Fruit fly (Drosophila melanogaster) whole organism, pupa: Measurements from ENCODE around the gene Mur29B.

ENCODE experiments used
- CG10348 ChIP-seq: fragments of 200-800 bp; sonication (Bioruptor generic); IDR thresholded peaks from 2 replicates; pipeline ENCODE4 v1.3.6; 2022; ENCODE audit warnings: missing biosample characterization, missing genetic modification characterization
- CG12605 ChIP-seq: fragments of 200-800 bp; sonication (Bioruptor generic); IDR thresholded peaks from 2 replicates; pipeline ENCODE4 v1.3.6; 2022; ENCODE audit warnings: missing biosample characterization, missing genetic modification characterization
- CG13204 ChIP-seq: fragments of 200-800 bp; sonication (Bioruptor generic); optimal IDR thresholded peaks from 2 replicates; lab custom pipeline; 2018; ENCODE audit warnings: missing biosample characterization, mild to moderate bottlenecking, missing genetic modification characterization, moderate library complexity
- CG14655 ChIP-seq: fragments of 200-800 bp; sonication (Bioruptor generic); optimal IDR thresholded peaks from 3 replicates; lab custom pipeline; 2017; ENCODE audit warnings: mild to moderate bottlenecking, missing biosample characterization, missing genetic modification reagents, missing genetic modification characterization
- CG15710 ChIP-seq: fragments of 200-800 bp; sonication (Bioruptor generic); optimal IDR thresholded peaks from 2 replicates; lab custom pipeline; 2018; ENCODE audit warnings: missing biosample characterization, mild to moderate bottlenecking, missing genetic modification characterization, moderate library complexity
- CG17806 ChIP-seq: fragments of 200-800 bp; sonication (Bioruptor generic); optimal IDR thresholded peaks from 2 replicates; lab custom pipeline; 2018; ENCODE audit warnings: missing biosample characterization, mild to moderate bottlenecking, missing genetic modification characterization, moderate library complexity
- CG32121 ChIP-seq: fragments of 200-800 bp; sonication (Bioruptor generic); IDR thresholded peaks from 2 replicates; pipeline ENCODE4 v1.3.6; 2022; ENCODE audit warnings: missing biosample characterization, missing genetic modification characterization
- CG34367 ChIP-seq: fragments of 200-800 bp; sonication (Bioruptor generic); optimal IDR thresholded peaks from 2 replicates; lab custom pipeline; 2018; ENCODE audit warnings: missing biosample characterization, mild to moderate bottlenecking, missing genetic modification characterization
- CG4496 ChIP-seq: fragments of 200-800 bp; sonication (Bioruptor generic); IDR thresholded peaks from 3 replicates; pipeline ENCODE4 v1.3.6; 2022; ENCODE audit warnings: missing biosample characterization, missing genetic modification characterization
- CG8159 ChIP-seq: fragments of 200-800 bp; sonication (Bioruptor generic); optimal IDR thresholded peaks from 3 replicates; lab custom pipeline; 2018; ENCODE audit warnings: missing biosample characterization, mild to moderate bottlenecking, missing genetic modification characterization, moderate library complexity
- CG8301 ChIP-seq: fragments of 200-800 bp; sonication (Bioruptor generic); optimal IDR thresholded peaks from 2 replicates; lab custom pipeline; 2018; ENCODE audit warnings: missing biosample characterization, mild to moderate bottlenecking, missing genetic modification characterization
- CG9948 ChIP-seq: fragments of 200-800 bp; sonication (Bioruptor generic); optimal IDR thresholded peaks from 2 replicates; lab custom pipeline; 2018; ENCODE audit warnings: missing biosample characterization, mild to moderate bottlenecking, missing genetic modification characterization, moderate library complexity
- D1 ChIP-seq: fragments of 200-800 bp; sonication (Bioruptor generic); optimal IDR thresholded peaks from 2 replicates; lab custom pipeline; 2018; ENCODE audit warnings: missing biosample characterization, mild to moderate bottlenecking, missing genetic modification characterization, moderate library complexity
- EcR ChIP-seq: fragments of 200-800 bp; sonication (Bioruptor generic); optimal IDR thresholded peaks from 3 replicates; lab custom pipeline; 2019; ENCODE audit warnings: missing biosample characterization, missing genetic modification characterization, mild to moderate bottlenecking, moderate library complexity, missing genetic modification reagents
- Ets98B ChIP-seq: fragments of 200-800 bp; sonication (Bioruptor generic); IDR thresholded peaks from 2 replicates; pipeline ENCODE4 v1.3.6; 2022; ENCODE audit warnings: missing biosample characterization, missing genetic modification characterization
- Pif1A ChIP-seq: fragments of 200-800 bp; sonication (Bioruptor generic); optimal IDR thresholded peaks from 3 replicates; lab custom pipeline; 2016; ENCODE audit warnings: missing biosample characterization, missing genetic modification characterization
- Pif1B ChIP-seq: fragments of 200-800 bp; sonication (Bioruptor generic); optimal IDR thresholded peaks from 3 replicates; lab custom pipeline; 2016; ENCODE audit warnings: missing biosample characterization, missing genetic modification characterization
- Snoo ChIP-seq: fragments of 200-800 bp; sonication (Bioruptor generic); optimal IDR thresholded peaks from 3 replicates; lab custom pipeline; 2017; ENCODE audit warnings: missing biosample characterization, mild to moderate bottlenecking, missing genetic modification characterization, inconsistent platforms
- fd96Ca ChIP-seq: fragments of 200-800 bp; sonication (Bioruptor generic); IDR thresholded peaks from 3 replicates; pipeline ENCODE4 v1.3.6; 2022; ENCODE audit warnings: missing biosample characterization, missing genetic modification characterization
- gl ChIP-seq: fragments of 200-800 bp; sonication (Bioruptor generic); optimal IDR thresholded peaks from 2 replicates; lab custom pipeline; 2018; ENCODE audit warnings: missing biosample characterization, mild to moderate bottlenecking, missing genetic modification characterization
- rn ChIP-seq: fragments of 200-800 bp; sonication (Bioruptor generic); IDR thresholded peaks from 2 replicates; pipeline ENCODE4 v1.3.6; 2022; ENCODE audit warnings: missing biosample characterization, missing genetic modification characterization

The Mur29B gene

DNA sequence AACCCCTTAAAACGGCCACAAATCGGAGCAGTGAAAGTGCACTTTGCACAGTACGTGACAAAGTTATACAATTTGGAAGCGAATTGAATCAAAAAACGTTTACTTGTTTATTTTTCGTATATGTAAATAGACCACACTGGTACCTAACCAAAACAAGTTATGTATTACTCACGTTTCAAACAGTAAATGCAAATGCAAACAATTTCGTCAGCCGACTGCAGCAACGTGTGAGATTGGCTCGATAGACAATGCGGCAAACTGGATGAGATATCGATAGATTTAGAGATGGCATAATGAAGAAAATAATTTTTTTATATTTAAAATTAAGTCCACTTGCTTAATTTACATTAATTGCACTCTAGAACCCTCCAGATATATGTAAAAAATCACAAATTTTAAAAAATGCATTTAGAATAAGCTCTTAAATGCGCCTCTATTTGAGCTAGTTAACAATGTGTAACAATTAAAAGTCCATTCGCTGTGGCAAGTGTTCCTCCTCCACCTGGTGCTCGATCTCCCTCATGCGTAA, 29.6 kb downstream of the Mur29B start, which contains the start of gene AlaRS:
AlaRS (minus strand) TSS at position 257 of the 529 bp plus-strand sequence.
- peak; percentile 28 for TF ChIP-seq CG17806
- TF ChIP-seq CG12605 (GFP tag; lab: Robert Waterston, UW) = no peak
- TF ChIP-seq gl (tag; lab: Kevin White, UChicago) = no peak
- peak; percentile 36 for TF ChIP-seq CG8159 (tag; lab: Kevin White, UChicago)
- TF ChIP-seq CG4496 (GFP tag; lab: Robert Waterston, UW) = no peak
- TF ChIP-seq Pif1B (GFP tag; lab: Kevin White, UChicago) = peak; percentile 51
- TF ChIP-seq CG13204 (GFP tag; lab: Kevin White, UChicago) = no peak
- TF ChIP-seq EcR = no peak
- peak; percentile 32 for TF ChIP-seq CG15710
- peak; percentile 31 for TF ChIP-seq Pif1A (GFP tag; lab: Kevin White, UChicago)
- TF ChIP-seq CG14655 (GFP tag; lab: Kevin White, UChicago) = peak; percentile 2
- TF ChIP-seq Snoo (tag; lab: Kevin White, UChicago) = peak; percentile 21
- TF ChIP-seq CG32121 (GFP tag; lab: Robert Waterston, UW) = no peak
- no peak for TF ChIP-seq D1
- TF ChIP-seq Ets98B = peak; percentile 37
- peak; percentile 5 for TF ChIP-seq CG34367 (tag; lab: Kevin White, UChicago)
- no peak for TF ChIP-seq fd96Ca (GFP tag; lab: Robert Waterston, UW)
- TF ChIP-seq CG9948 (tag; lab: Kevin White, UChicago) = peak; percentile 16
- no peak for TF ChIP-seq CG10348 (GFP tag; lab: Robert Waterston, UW)
- no peak for TF ChIP-seq CG8301 (tag; lab: Kevin White, UChicago)
- TF ChIP-seq rn (GFP tag; lab: Robert Waterston, UW) = no peak

DNA sequence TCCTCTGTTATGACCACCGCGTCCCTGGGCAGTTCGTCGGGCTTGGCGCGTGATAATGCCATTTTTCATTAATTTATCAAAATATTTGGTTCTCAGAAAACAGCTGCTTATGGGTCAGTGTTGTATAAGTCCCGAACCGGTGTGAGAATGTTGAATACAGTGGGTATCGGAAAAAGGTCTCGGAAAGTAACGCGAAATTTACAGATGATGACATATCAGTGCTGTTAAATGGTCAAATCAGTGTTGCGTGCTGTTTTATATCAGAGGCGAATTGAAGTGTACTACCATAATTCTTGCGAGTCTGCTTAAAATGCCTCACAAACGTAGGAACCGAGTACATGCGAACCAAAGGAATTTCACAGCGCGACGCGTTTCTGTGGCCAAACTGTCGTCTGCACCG, 30.7 kb downstream of the Mur29B start, which contains the start of the genes CG13392 and Rcd4:
CG13392 (minus strand) TSS at position 162 of the 400 bp plus-strand sequence.
Rcd4 (plus strand) TSS at position 216 of the 400 bp plus-strand sequence.
- TF ChIP-seq Snoo (tag; lab: Kevin White, UChicago) = peak; percentile 67
- TF ChIP-seq CG8159 (tag; lab: Kevin White, UChicago) = peak; percentile 47
- peak; percentile 44 for TF ChIP-seq gl (tag; lab: Kevin White, UChicago)
- TF ChIP-seq CG4496 (GFP tag; lab: Robert Waterston, UW) = peak; percentile 80
- peak; percentile 7 for TF ChIP-seq CG34367 (tag; lab: Kevin White, UChicago)
- peak; percentile 15; the same call in 1 of the 2 replicates for TF ChIP-seq rn (GFP tag; lab: Robert Waterston, UW)
- no peak for TF ChIP-seq CG13204 (GFP tag; lab: Kevin White, UChicago)
- TF ChIP-seq CG17806 = peak; percentile 34
- no peak for TF ChIP-seq CG12605 (GFP tag; lab: Robert Waterston, UW)
- TF ChIP-seq fd96Ca (GFP tag; lab: Robert Waterston, UW) = no peak; the same call in 2 of the 3 replicates
- TF ChIP-seq CG9948 (tag; lab: Kevin White, UChicago) = no peak
- TF ChIP-seq CG32121 (GFP tag; lab: Robert Waterston, UW) = no peak
- peak; percentile 34 for TF ChIP-seq Pif1B (GFP tag; lab: Kevin White, UChicago)
- peak; percentile 25 for TF ChIP-seq CG14655 (GFP tag; lab: Kevin White, UChicago)
- TF ChIP-seq CG8301 (tag; lab: Kevin White, UChicago) = peak; percentile 17
- peak; percentile 48 for TF ChIP-seq Pif1A (GFP tag; lab: Kevin White, UChicago)
- TF ChIP-seq CG15710 = peak; percentile 37
- TF ChIP-seq D1 = no peak
- peak; percentile 0 for TF ChIP-seq EcR
- TF ChIP-seq Ets98B = peak; percentile 66
- no peak for TF ChIP-seq CG10348 (GFP tag; lab: Robert Waterston, UW)

dm6 chr2L:8384108-8384601, 32.2 kb downstream of the Mur29B start, which contains the start of the genes Dad1 and CG13384:
Gene Dad1 (minus strand): TSS chr2L:8384137.
Gene CG13384 (plus strand): TSS chr2L:8384455.
- TF ChIP-seq CG17806 = peak; percentile 92
- TF ChIP-seq Pif1A (GFP tag; lab: Kevin White, UChicago) = peak; percentile 33
- no peak for TF ChIP-seq CG13204 (GFP tag; lab: Kevin White, UChicago)
- TF ChIP-seq fd96Ca (GFP tag; lab: Robert Waterston, UW) = no peak
- peak; percentile 88 for TF ChIP-seq CG4496 (GFP tag; lab: Robert Waterston, UW)
- peak; percentile 92 for TF ChIP-seq Snoo (tag; lab: Kevin White, UChicago)
- TF ChIP-seq CG10348 (GFP tag; lab: Robert Waterston, UW) = peak; percentile 61; the same call in 1 of the 2 replicates
- TF ChIP-seq EcR = peak; percentile 22
- peak; percentile 86 for TF ChIP-seq CG8301 (tag; lab: Kevin White, UChicago)
- peak; percentile 95 for TF ChIP-seq CG15710
- TF ChIP-seq CG32121 (GFP tag; lab: Robert Waterston, UW) = peak; percentile 90
- peak; percentile 30 for TF ChIP-seq gl (tag; lab: Kevin White, UChicago)
- peak; percentile 86 for TF ChIP-seq CG34367 (tag; lab: Kevin White, UChicago)
- TF ChIP-seq CG14655 (GFP tag; lab: Kevin White, UChicago) = peak; percentile 93
- peak; percentile 76 for TF ChIP-seq Ets98B
- peak; percentile 86 for TF ChIP-seq D1
- TF ChIP-seq Pif1B (GFP tag; lab: Kevin White, UChicago) = peak; percentile 69
- peak; percentile 92 for TF ChIP-seq CG9948 (tag; lab: Kevin White, UChicago)
- peak; percentile 78 for TF ChIP-seq CG12605 (GFP tag; lab: Robert Waterston, UW)
- peak; percentile 81 for TF ChIP-seq rn (GFP tag; lab: Robert Waterston, UW)
- TF ChIP-seq CG8159 (tag; lab: Kevin White, UChicago) = peak; percentile 96

dm6 chr2L:8384985-8385519, 33.1 kb downstream of the Mur29B start:
- TF ChIP-seq rn (GFP tag; lab: Robert Waterston, UW) (no peak), CG8159 (tag; lab: Kevin White, UChicago) (no peak), CG4496 (GFP tag; lab: Robert Waterston, UW) (no peak), CG10348 (GFP tag; lab: Robert Waterston, UW) (no peak), Pif1B (GFP tag; lab: Kevin White, UChicago) (no peak), gl (tag; lab: Kevin White, UChicago) (no peak)
